Fruit fly (Drosophila melanogaster) whole organism, embryonic: ENCODE measurements around the gene TrpA1.

ENCODE experiments used
- Awh ChIP-seq: fragments of 200-800 bp; sonication (Bioruptor generic); IDR thresholded peaks from 2 replicates; pipeline ENCODE4, ENCODE4 v1.3.6; 2022; ENCODE audit warnings: missing biosample characterization, missing genetic modification characterization
- C15 ChIP-seq: fragments of 200-800 bp; sonication (Bioruptor generic); IDR thresholded peaks from 3 replicates; pipeline ENCODE4 v1.3.6; 2022; ENCODE audit warnings: missing biosample characterization, missing genetic modification characterization
- CG10267 ChIP-seq: fragments of 200-800 bp; sonication (Bioruptor generic); optimal IDR thresholded peaks from 2 replicates; lab custom pipeline; 2018; ENCODE audit warnings: missing biosample characterization, mild to moderate bottlenecking, missing genetic modification characterization, moderate library complexity
- CG11560 ChIP-seq: fragments of 200-800 bp; sonication (Bioruptor generic); IDR thresholded peaks from 3 replicates; pipeline ENCODE4 v1.3.6; 2022; ENCODE audit warnings: missing biosample characterization, missing genetic modification characterization
- CG12236 ChIP-seq: fragments of 200-800 bp; sonication (Bioruptor generic); optimal IDR thresholded peaks from 2 replicates; lab custom pipeline; 2016; ENCODE audit warnings: missing biosample characterization, missing genetic modification characterization
- CG12299 ChIP-seq: fragments of 200-800 bp; sonication (Bioruptor generic); optimal IDR thresholded peaks from 2 replicates; lab custom pipeline; 2018; ENCODE audit warnings: missing biosample characterization, mild to moderate bottlenecking, missing genetic modification characterization
- CG12942 ChIP-seq: fragments of 200-800 bp; sonication (Bioruptor generic); optimal IDR thresholded peaks from 3 replicates; lab custom pipeline; 2016; ENCODE audit warnings: missing biosample characterization, missing genetic modification characterization
- CG17328 ChIP-seq: fragments of 200-800 bp; sonication (Bioruptor generic); IDR thresholded peaks from 2 replicates; pipeline ENCODE4 v1.3.6; 2022; ENCODE audit warnings: missing biosample characterization, missing genetic modification characterization
- CG4820 ChIP-seq: fragments of 200-800 bp; sonication (Bioruptor generic); optimal IDR thresholded peaks from 3 replicates; lab custom pipeline; 2016; ENCODE audit warnings: missing biosample characterization, missing genetic modification characterization
- CG6683 ChIP-seq: fragments of 200-800 bp; sonication (Bioruptor generic); optimal IDR thresholded peaks from 2 replicates; lab custom pipeline; 2017; ENCODE audit warnings: missing biosample characterization, mild to moderate bottlenecking, missing genetic modification characterization, missing genetic modification reagents
- CG8290 ChIP-seq, 3 experiments: fragments of 200-800 bp; sonication (Bioruptor generic); optimal IDR thresholded peaks; 2 replicates each; lab custom pipeline; 2016 to 2019; ENCODE audit warnings: missing biosample characterization in 3 of 3, missing genetic modification characterization in 3 of 3, mild to moderate bottlenecking in 2 of 3, moderate library complexity in 1 of 3
- CG8924 ChIP-seq: fragments of 200-800 bp; optimal IDR thresholded peaks from 3 replicates; lab custom pipeline; 2019; ENCODE audit warnings: missing biosample characterization, mild to moderate bottlenecking, missing genetic modification characterization, moderate library complexity
- CG9437 ChIP-seq: fragments of 200-800 bp; sonication (Bioruptor generic); optimal IDR thresholded peaks from 2 replicates; lab custom pipeline; 2018; ENCODE audit warnings: missing biosample characterization, mild to moderate bottlenecking, missing genetic modification characterization
- CG9609 ChIP-seq: fragments of 200-800 bp; sonication (Bioruptor generic); optimal IDR thresholded peaks from 3 replicates; lab custom pipeline; 2016; ENCODE audit warnings: missing biosample characterization, missing genetic modification characterization
- CG9932 ChIP-seq: fragments of 200-800 bp; sonication (Bioruptor generic); IDR thresholded peaks from 2 replicates; pipeline ENCODE4 v1.3.6; 2022; ENCODE audit warnings: missing biosample characterization, missing genetic modification characterization
- Dref ChIP-seq: fragments of 200-800 bp; sonication (Bioruptor generic); IDR thresholded peaks from 2 replicates; pipeline ENCODE4 v1.3.6; 2022; ENCODE audit warnings: missing biosample characterization, missing genetic modification characterization
- Ets65A ChIP-seq: fragments of 200-800 bp; sonication (Bioruptor generic); peaks from one replicate; lab custom pipeline; 2016; ENCODE audit warnings: missing biosample characterization, missing genetic modification characterization
- HmgD ChIP-seq: fragments of 200-800 bp; sonication (Bioruptor generic); optimal IDR thresholded peaks from 3 replicates; lab custom pipeline; 2016; ENCODE audit warnings: missing biosample characterization, missing genetic modification characterization
- Kr ChIP-seq: fragments of 200-800 bp; sonication (Bioruptor generic); optimal IDR thresholded peaks from 2 replicates; lab custom pipeline; 2017; ENCODE audit warnings: missing biosample characterization, mild to moderate bottlenecking, missing genetic modification characterization
- MBD-R2 ChIP-seq: fragments of 200-800 bp; sonication (Bioruptor generic); IDR thresholded peaks from 2 replicates; pipeline ENCODE4 v1.3.6; 2022; ENCODE audit warnings: missing biosample characterization, missing genetic modification characterization
- Max ChIP-seq: fragments of 200-800 bp; sonication (Bioruptor generic); optimal IDR thresholded peaks from 2 replicates; lab custom pipeline; 2016; ENCODE audit warnings: missing biosample characterization, mild to moderate bottlenecking, missing genetic modification characterization
- Meics ChIP-seq: fragments of 200-800 bp; sonication (Bioruptor generic); optimal IDR thresholded peaks from 2 replicates; lab custom pipeline; 2017; ENCODE audit warnings: missing biosample characterization, mild to moderate bottlenecking, missing genetic modification characterization
- Scr ChIP-seq: fragments of 200-800 bp; sonication (Bioruptor generic); IDR thresholded peaks from 2 replicates; pipeline ENCODE4 v1.3.6; 2022; ENCODE audit warnings: missing biosample characterization, missing genetic modification characterization; ENCODE audit not compliant: partially characterized antibody
- Sry-β ChIP-seq: fragments of 200-800 bp; sonication (Bioruptor generic); optimal IDR thresholded peaks from 2 replicates; lab custom pipeline; 2018; ENCODE audit warnings: missing biosample characterization, mild to moderate bottlenecking, missing genetic modification characterization, moderate library complexity
- Stat92E ChIP-seq, 3 experiments: fragments of >200 bp in 2 of 3; fragments of 200-800 bp in 1 of 3; sonication (Bioruptor generic) in 1 of 3; optimal IDR thresholded peaks; 2 replicates each; lab custom pipeline; 2017 to 2019; ENCODE audit warnings: missing biosample characterization in 3 of 3, missing genetic modification characterization in 3 of 3, mild to moderate bottlenecking in 1 of 3, moderate library complexity in 1 of 3
- abd-A ChIP-seq: fragments of 200-800 bp; sonication (Bioruptor generic); optimal IDR thresholded peaks from 3 replicates; lab custom pipeline; 2019; ENCODE audit warnings: missing biosample characterization, mild to moderate bottlenecking, missing genetic modification characterization, moderate library complexity
- cas ChIP-seq: fragments of 200-800 bp; sonication (Bioruptor generic); IDR thresholded peaks from 2 replicates; pipeline ENCODE4 v1.3.6; 2022; ENCODE audit warnings: missing biosample characterization, missing genetic modification characterization
- danr ChIP-seq: fragments of 200-800 bp; sonication (Bioruptor generic); IDR thresholded peaks from 2 replicates; pipeline ENCODE4 v1.3.6; 2022; ENCODE audit warnings: missing biosample characterization, missing genetic modification characterization
- dati ChIP-seq: fragments of 200-800 bp; sonication (Bioruptor generic); IDR thresholded peaks from 2 replicates; pipeline ENCODE4 v1.3.6; 2022; ENCODE audit warnings: missing biosample characterization, missing genetic modification characterization
- dm ChIP-seq: fragments of 200-800 bp; sonication (Bioruptor generic); optimal IDR thresholded peaks from 3 replicates; lab custom pipeline; 2016; ENCODE audit warnings: missing biosample characterization, missing genetic modification characterization
- gce ChIP-seq: fragments of 200-800 bp; sonication (Bioruptor generic); IDR thresholded peaks from 3 replicates; pipeline ENCODE4 v1.3.6; 2022; ENCODE audit warnings: missing biosample characterization, missing genetic modification characterization
- gsb ChIP-seq: fragments of 200-800 bp; sonication (Bioruptor generic); IDR thresholded peaks from 2 replicates; pipeline ENCODE4 v1.3.6; 2022; ENCODE audit warnings: missing biosample characterization, missing genetic modification characterization
- gt ChIP-seq: fragments of 200-800 bp; sonication (Bioruptor generic); IDR thresholded peaks from 2 replicates; pipeline ENCODE4 v1.3.6; 2022; ENCODE audit warnings: missing biosample characterization, missing genetic modification characterization
- insv ChIP-seq, 2 experiments: fragments of 200-800 bp; sonication (Bioruptor generic); optimal IDR thresholded peaks; 3 replicates each; lab custom pipeline; 2016 to 2018; ENCODE audit warnings: missing biosample characterization in 2 of 2, missing genetic modification characterization in 2 of 2
- jing ChIP-seq: fragments of 200-800 bp; sonication (Bioruptor generic); optimal IDR thresholded peaks from 2 replicates; lab custom pipeline; 2018; ENCODE audit warnings: missing biosample characterization, mild to moderate bottlenecking, missing genetic modification characterization
- nerfin-1 ChIP-seq: fragments of 200-800 bp; sonication (Bioruptor generic); optimal IDR thresholded peaks from 3 replicates; lab custom pipeline; 2019; ENCODE audit warnings: missing biosample characterization, mild to moderate bottlenecking, missing genetic modification characterization, moderate library complexity
- oc ChIP-seq: fragments of 200-800 bp; sonication (Bioruptor generic); optimal IDR thresholded peaks from 2 replicates; lab custom pipeline; 2018; ENCODE audit warnings: missing biosample characterization, mild to moderate bottlenecking, missing genetic modification characterization, moderate library complexity
- onecut ChIP-seq: fragments of 200-800 bp; sonication (Bioruptor generic); IDR thresholded peaks from 2 replicates; pipeline ENCODE4 v1.3.6; 2022; ENCODE audit warnings: missing biosample characterization, missing genetic modification characterization
- pan ChIP-seq, 4 experiments: fragments of >200 bp in 3 of 4; fragments of 200-800 bp in 1 of 4; sonication (Bioruptor generic) in 1 of 4; optimal IDR thresholded peaks in 3 of 4; IDR thresholded peaks in 1 of 4; 2 replicates each; pipeline versions ENCODE4 v1.3.6 to Lab custom; 2017 to 2022; ENCODE audit warnings: missing biosample characterization in 2 of 4, missing genetic modification characterization in 2 of 4, mixed read lengths in 1 of 4
- ranshi ChIP-seq: fragments of 200-800 bp; sonication (Bioruptor generic); IDR thresholded peaks from 2 replicates; pipeline ENCODE4 v1.3.6; 2022; ENCODE audit warnings: missing biosample characterization, missing genetic modification characterization
- sens ChIP-seq: fragments of 200-800 bp; sonication (Bioruptor generic); peaks from one replicate; lab custom pipeline; 2016; ENCODE audit warnings: missing biosample characterization, missing genetic modification characterization
- sqz ChIP-seq: fragments of 200-800 bp; sonication (Bioruptor generic); optimal IDR thresholded peaks from 3 replicates; lab custom pipeline; 2018; ENCODE audit warnings: missing biosample characterization, mild to moderate bottlenecking, missing genetic modification characterization

The TrpA1 gene

dm6 chr3L:8852907-8853306 lies 52.1 kb downstream of the TrpA1 start (continued):
- TF ChIP-seq CG12236 (GFP tag; lab: Kevin White, UChicago) (no peak), jing (GFP tag; lab: Kevin White, UChicago) (no peak), Stat92E (GFP tag; optimal IDR thresholded peaks at IDR 0.05; lab: Kevin White, UChicago) (no peak), insv (GFP tag; optimal IDR thresholded peaks at IDR 0.05; lab: Kevin White, UChicago) (no peak), pan (optimal IDR thresholded peaks at IDR 0.05; lab: Kevin White, UChicago) (no peak), pan (GFP tag; optimal IDR thresholded peaks at IDR 0.05 in 1 of 2, IDR thresholded peaks at IDR 0.05 in 1 of 2) (peak in 1 of 2 experiments; percentile 66), Scr (GFP tag; lab: Robert Waterston, UW) (no peak), CG12942 (peak; percentile 11), HmgD (GFP tag; lab: Kevin White, UChicago) (no peak), sqz (GFP tag; lab: Kevin White, UChicago) (peak; percentile 35), CG8924 (tag; lab: Kevin White, UChicago) (no peak), ranshi (peak; percentile 37; the same call in 1 of the 2 replicates), dati (GFP tag; lab: Robert Waterston, UW) (no peak), cas (GFP tag; lab: Robert Waterston, UW) (no peak), CG9437 (GFP tag; lab: Kevin White, UChicago) (no peak), C15 (GFP tag; lab: Robert Waterston, UW) (no peak), Kr (GFP tag; lab: Kevin White, UChicago) (no peak), CG10267 (no peak), CG12299 (tag; lab: Kevin White, UChicago) (no peak), Ets65A (GFP tag; lab: Kevin White, UChicago) (peak; percentile 96), Sry-β (GFP tag; lab: Kevin White, UChicago) (no peak), MBD-R2 (GFP tag; lab: Robert Waterston, UW) (no peak), Awh (GFP tag; lab: Robert Waterston, UW) (peak; percentile 17; the same call in 1 of the 2 replicates)

dm6 chr3L:8851950-8852349 lies 53.0 kb downstream of the TrpA1 start:
- no peak for TF ChIP-seq gsb (GFP tag; lab: Robert Waterston, UW)
- no peak for TF ChIP-seq Meics (GFP tag; lab: Kevin White, UChicago)
- TF ChIP-seq CG9932 (GFP tag; lab: Robert Waterston, UW), result no peak
- TF ChIP-seq nerfin-1 (tag; lab: Kevin White, UChicago), result no peak
- TF ChIP-seq sens (GFP tag; lab: Kevin White, UChicago), result peak; percentile 44
- no peak for TF ChIP-seq gt
- 0 out of 2 replicates have a peak, but pooled peaks have one; percentile 4 for TF ChIP-seq onecut (GFP tag; lab: Robert Waterston, UW)
- TF ChIP-seq danr (GFP tag; lab: Robert Waterston, UW), result no peak
- TF ChIP-seq CG17328 (GFP tag; lab: Robert Waterston, UW), result no peak
- no peak for TF ChIP-seq CG8290 (GFP tag; optimal IDR thresholded peaks at IDR 0.05; lab: Kevin White, UChicago)
- TF ChIP-seq CG8290 (tag; optimal IDR thresholded peaks at IDR 0.05; lab: Kevin White, UChicago), result no peak
- TF ChIP-seq CG6683 (GFP tag; lab: Kevin White, UChicago), result no peak
- TF ChIP-seq oc (tag; lab: Kevin White, UChicago), result peak; percentile 10
- no peak for TF ChIP-seq Max
- no peak for TF ChIP-seq dm (GFP tag; lab: Kevin White, UChicago)
- TF ChIP-seq abd-A (tag; lab: Kevin White, UChicago), result peak; percentile 10
- TF ChIP-seq gce (GFP tag; lab: Robert Waterston, UW), result no peak
- TF ChIP-seq Dref (GFP tag; lab: Robert Waterston, UW), result no peak
- TF ChIP-seq CG4820 (GFP tag; lab: Kevin White, UChicago), result no peak
- TF ChIP-seq CG11560, result no peak
- TF ChIP-seq CG9609, result no peak
